Fruit fly (Drosophila melanogaster): Measurements from ENCODE around the gene CG34126.

DNA sequence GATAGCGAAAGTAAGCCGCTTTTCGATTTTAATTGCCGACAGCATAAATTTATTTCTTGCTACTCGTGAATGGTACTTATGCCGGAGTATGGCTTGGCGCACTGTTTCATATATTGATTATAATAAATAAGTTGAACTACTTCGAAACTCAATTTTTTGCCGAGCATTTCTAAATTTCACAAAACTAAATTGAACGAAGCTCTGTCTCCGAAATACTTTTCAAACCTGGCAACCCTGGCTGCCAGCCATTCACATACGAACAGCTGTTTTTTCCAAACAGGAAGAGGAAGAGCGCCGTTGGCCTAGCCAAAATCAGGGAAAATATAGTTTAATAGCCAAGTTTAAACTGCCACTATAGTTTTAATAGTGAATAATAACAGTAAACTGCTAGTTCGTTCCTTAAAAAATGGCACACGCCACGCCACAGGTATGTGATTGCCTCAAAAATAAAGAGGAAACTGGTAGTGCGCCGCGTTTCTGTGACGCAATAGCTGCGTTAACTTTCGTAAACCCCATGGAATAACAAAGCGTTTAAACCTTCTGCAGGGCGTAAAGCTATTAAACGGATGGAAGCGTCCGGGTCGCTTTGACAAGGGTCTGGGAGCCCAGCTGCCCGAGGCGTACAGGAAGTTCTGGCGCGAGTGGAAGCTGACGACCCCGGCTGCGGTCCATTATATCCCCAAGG, 7.5 kb upstream of the CG34126 start, which contains the start of gene mRpL28:
- TF ChIP-seq dac (GFP tag; optimal IDR thresholded peaks at IDR 0.05) (no peak), CG6854 (GFP tag; optimal IDR thresholded peaks at IDR 0.05) (peak; percentile 1), topi (GFP tag; optimal IDR thresholded peaks at IDR 0.05) (no peak), cyc (GFP tag; optimal IDR thresholded peaks at IDR 0.05) (no peak), net (GFP tag; optimal IDR thresholded peaks at IDR 0.05) (no peak), CG32006 (GFP tag; optimal IDR thresholded peaks at IDR 0.05) (no peak)

All from whole organism, prepupa.